Worm (Caenorhabditis elegans) whole organism, midembryonic: ENCODE measurements around the gene hosl-1.

Experiments used
- flt-1 ChIP-seq: fragments of 200-800 bp; sonication (Bioruptor generic); IDR thresholded peaks from 2 replicates; pipeline ENCODE4 v1.3.6; 2022; ENCODE audit warnings: missing genetic modification characterization, missing compliant biosample characterization
- ztf-23 ChIP-seq: fragments of 200-800 bp; sonication (Bioruptor generic); IDR thresholded peaks from 2 replicates; pipeline ENCODE4 v1.3.6; 2022; ENCODE audit warnings: missing genetic modification reagents, missing genetic modification characterization, missing compliant biosample characterization

ce11 chrX:4667788-4668187 lies 30.9 kb downstream of the hosl-1 start, which contains the start of gene mfsd-12:
- TF ChIP-seq flt-1 (GFP tag; lab: Robert Waterston, UW) (no peak), ztf-23 (GFP tag; lab: Robert Waterston, UW) (no peak)
